Worm (Caenorhabditis elegans): ENCODE results near the gene cpb-2.

cpb-2 gene

DNA sequence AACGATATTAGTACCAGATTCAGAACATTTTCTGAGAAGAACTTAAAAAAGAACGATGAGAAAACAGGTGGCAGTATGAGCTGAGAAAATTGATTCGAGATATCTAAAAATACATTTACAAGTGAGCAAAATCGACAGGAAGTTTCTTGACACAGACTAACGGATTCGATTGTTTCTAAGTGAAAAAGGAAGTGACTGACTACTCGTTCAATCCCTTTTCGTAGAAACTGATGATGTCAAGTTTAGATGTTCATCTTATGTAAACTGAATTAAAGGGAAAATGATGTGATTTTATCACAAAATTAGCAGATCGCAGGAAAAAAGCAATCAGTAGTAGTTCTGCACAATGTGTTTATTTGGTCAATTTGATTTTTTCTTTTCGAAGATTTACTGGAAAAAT, 27.4 kb upstream of the cpb-2 start:
- TF ChIP-seq ces-1 (GFP tag; optimal IDR thresholded peaks at IDR 0.05), result peak; percentile 55
- no peak for TF ChIP-seq ceh-43 (GFP tag; optimal IDR thresholded peaks at IDR 0.05)

DNA sequence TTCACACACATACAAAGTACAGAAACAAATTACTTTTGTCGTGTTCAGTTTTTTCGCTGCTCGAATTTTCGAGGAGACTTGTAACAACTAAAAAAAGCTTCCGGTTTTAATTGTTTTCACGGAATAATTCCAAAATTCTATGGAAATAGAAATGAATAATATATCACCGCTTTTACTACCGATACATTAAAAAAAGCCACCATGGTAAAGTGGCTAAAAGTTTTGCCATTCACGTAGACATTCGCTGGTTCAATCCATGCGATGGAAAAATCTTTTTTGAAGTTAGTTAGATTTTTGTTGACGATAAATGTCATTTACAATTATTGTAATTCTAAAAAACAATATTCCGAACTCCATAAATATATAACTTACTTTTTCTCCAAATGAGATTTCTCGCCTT, 23.9 kb upstream of the cpb-2 start:
- TF ChIP-seq hlh-1 (tag; optimal IDR thresholded peaks at IDR 0.05) (no peak), sptf-1 (tag; optimal IDR thresholded peaks at IDR 0.05) (no peak), snpc-4 (tag; optimal IDR thresholded peaks at IDR 0.05) (no peak), ham-2 (GFP tag; optimal IDR thresholded peaks at IDR 0.05) (no peak), nhr-2 (tag; optimal IDR thresholded peaks at IDR 0.05) (no peak), ceh-43 (GFP tag; optimal IDR thresholded peaks at IDR 0.05) (no peak), nhr-237 (tag; optimal IDR thresholded peaks at IDR 0.05) (no peak), bed-3 (GFP tag; optimal IDR thresholded peaks at IDR 0.05) (no peak), tbx-8 (GFP tag; optimal IDR thresholded peaks at IDR 0.05) (no peak), lsy-2 (tag; optimal IDR thresholded peaks at IDR 0.05) (no peak), nhr-12 (tag; optimal IDR thresholded peaks at IDR 0.05) (no peak), M03D4.4 (tag; optimal IDR thresholded peaks at IDR 0.05) (no peak), ceh-39 (tag; optimal IDR thresholded peaks at IDR 0.05) (no peak), mab-5 (tag; optimal IDR thresholded peaks at IDR 0.05) (no peak), lin-13 (tag; optimal IDR thresholded peaks at IDR 0.05) (no peak), unc-62 (GFP tag; optimal IDR thresholded peaks at IDR 0.05) (no peak), nhr-28 (tag; optimal IDR thresholded peaks at IDR 0.05) (no peak), unc-39 (tag; optimal IDR thresholded peaks at IDR 0.05) (no peak)

DNA sequence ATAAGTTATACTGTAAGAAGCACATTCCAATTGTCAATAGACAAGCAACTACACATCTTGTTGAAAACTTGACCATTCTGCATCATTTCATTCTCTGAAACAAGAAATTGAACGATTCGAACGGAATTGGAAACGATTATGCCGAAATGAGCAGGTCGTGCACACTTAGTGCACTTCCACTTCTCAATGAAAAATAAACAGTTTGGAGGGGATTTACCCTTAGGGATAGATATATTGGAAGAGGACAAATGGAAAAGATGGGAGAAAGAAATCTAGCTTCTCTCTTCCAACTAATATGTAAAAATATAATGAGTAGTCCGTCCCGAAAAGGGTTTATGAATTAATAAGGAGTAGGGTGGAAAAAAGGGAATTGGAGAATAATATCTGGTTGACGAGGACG, 23.4 kb upstream of the cpb-2 start, which contains the start of gene hst-3.1:
Gene hst-3.1 (minus strand): TSS at position 101 of the 400 bp plus-strand sequence.
- TF ChIP-seq nhr-28 (tag; optimal IDR thresholded peaks at IDR 0.05), result no peak
- TF ChIP-seq drap-1 (GFP tag; optimal IDR thresholded peaks at IDR 0.05), result no peak

DNA sequence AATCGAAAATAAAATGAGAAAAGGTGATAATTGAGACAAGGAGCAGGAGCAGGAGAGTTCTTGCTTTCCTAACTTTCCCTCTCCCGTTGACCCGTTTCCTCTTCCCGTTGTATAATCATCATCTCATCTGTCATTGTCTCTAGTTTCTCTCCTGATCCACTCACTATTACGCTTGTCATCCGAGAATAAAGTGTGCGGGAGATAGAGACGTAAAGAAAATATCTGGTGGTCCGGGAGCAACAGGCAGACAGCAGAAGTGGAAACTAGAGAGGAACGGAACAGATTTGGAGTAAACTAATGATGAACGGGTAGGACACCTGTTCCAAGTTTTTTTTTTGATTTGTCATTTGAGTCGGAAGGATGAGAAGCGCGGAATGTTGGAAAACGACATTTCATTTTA, 22.3 kb upstream of the cpb-2 start:
- TF ChIP-seq hlh-1 (tag; optimal IDR thresholded peaks at IDR 0.05), result peak; percentile 95
- no peak for TF ChIP-seq drap-1 (GFP tag; optimal IDR thresholded peaks at IDR 0.05)
- peak; percentile 86 for TF ChIP-seq unc-120 (tag; optimal IDR thresholded peaks at IDR 0.05; ENCODE audit: poor library complexity, severe bottlenecking)
- TF ChIP-seq nhr-2 (tag; optimal IDR thresholded peaks at IDR 0.05), result no peak
- TF ChIP-seq snpc-4 (tag; optimal IDR thresholded peaks at IDR 0.05), result no peak
- peak; percentile 92 for TF ChIP-seq unc-62 (GFP tag; optimal IDR thresholded peaks at IDR 0.05)
- TF ChIP-seq ceh-43 (GFP tag; optimal IDR thresholded peaks at IDR 0.05), result no peak

DNA sequence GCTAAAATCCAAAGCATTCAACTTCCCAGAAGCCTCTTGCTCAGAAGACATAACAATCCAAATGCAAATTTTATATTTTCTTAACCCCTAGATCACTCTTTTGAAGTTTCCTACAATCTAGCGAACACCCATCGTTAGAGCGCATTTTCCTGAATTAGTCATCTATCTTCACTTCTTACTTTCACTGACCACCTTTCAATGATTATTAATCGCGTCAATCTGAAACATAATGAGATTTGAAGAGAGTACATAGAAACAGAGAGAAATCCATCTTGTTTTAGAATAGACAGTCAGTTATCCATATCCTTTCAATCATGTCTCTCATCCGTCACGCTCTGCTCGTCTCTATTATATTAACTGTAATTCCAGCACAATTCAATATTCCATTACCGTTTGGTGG, 21.4 kb upstream of the cpb-2 start, which contains the start of gene F40H3.3:
Gene F40H3.3 (plus strand): TSS at position 280 of the 400 bp plus-strand sequence.
- peak; percentile 72 for TF ChIP-seq blmp-1 (tag; optimal IDR thresholded peaks at IDR 0.05)
- no peak for TF ChIP-seq mep-1 (tag; optimal IDR thresholded peaks at IDR 0.05)

DNA sequence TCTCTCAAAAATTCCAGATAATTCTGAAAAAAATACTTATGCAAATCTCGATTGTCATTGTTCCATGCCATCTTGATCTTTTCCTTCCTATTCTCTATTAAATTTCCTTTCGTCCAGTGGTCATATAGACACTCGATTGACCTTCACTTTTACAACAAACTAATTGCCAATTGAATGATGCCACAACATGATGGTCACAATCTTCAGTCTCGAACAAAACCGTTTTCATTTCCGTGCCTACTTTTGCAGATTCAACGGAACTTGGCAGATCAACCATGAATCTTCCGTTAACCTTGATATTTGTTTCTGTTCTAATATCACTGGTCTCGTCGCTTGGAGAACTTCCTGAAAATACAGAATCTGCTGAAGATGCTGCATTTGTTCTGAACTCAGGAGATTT, 19.2 kb upstream of the cpb-2 start, which contains the start of gene F40H3.2:
Gene F40H3.2 (plus strand): TSS at position 250 of the 400 bp plus-strand sequence.
- TF ChIP-seq sem-2 (GFP tag; optimal IDR thresholded peaks at IDR 0.05) (no peak), drap-1 (GFP tag; optimal IDR thresholded peaks at IDR 0.05) (no peak), elt-3 (tag; optimal IDR thresholded peaks at IDR 0.05) (no peak), ztf-11 (tag; optimal IDR thresholded peaks at IDR 0.05) (no peak), lin-32 (GFP tag; optimal IDR thresholded peaks at IDR 0.05) (no peak), ceh-43 (GFP tag; optimal IDR thresholded peaks at IDR 0.05) (no peak), mls-2 (tag; optimal IDR thresholded peaks at IDR 0.05) (no peak), zip-8 (tag; optimal IDR thresholded peaks at IDR 0.05) (no peak), unc-39 (tag; optimal IDR thresholded peaks at IDR 0.05) (no peak), ham-2 (GFP tag; optimal IDR thresholded peaks at IDR 0.05) (no peak), snpc-4 (tag; optimal IDR thresholded peaks at IDR 0.05) (no peak)

DNA sequence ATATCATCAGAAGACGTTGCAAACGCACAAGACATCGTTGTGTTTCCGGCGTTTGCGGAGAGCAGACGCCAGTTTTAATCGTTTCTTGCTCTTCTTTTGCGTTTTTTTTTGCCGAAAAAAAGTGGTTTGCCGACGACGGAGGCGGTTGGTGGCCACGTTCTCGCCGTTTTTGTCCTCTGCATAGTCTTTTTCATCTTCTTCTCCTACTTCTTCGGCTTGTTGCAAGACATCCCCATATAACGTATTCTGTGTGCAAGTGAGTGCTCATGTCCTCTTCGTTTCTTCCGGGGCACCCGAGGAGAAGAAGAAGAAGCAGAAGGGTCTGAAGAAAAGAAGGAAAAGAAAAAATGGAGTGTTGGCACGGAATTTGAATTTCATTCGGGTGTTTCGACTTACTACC, 17.6 kb upstream of the cpb-2 start:
- no peak for TF ChIP-seq elt-1 (tag; optimal IDR thresholded peaks at IDR 0.05; ENCODE audit: borderline replicate concordance, insufficient read depth)
- no peak for TF ChIP-seq nhr-237 (tag; optimal IDR thresholded peaks at IDR 0.05)
- TF ChIP-seq nhr-2 (tag; optimal IDR thresholded peaks at IDR 0.05), result no peak
- no peak for TF ChIP-seq sem-2 (GFP tag; optimal IDR thresholded peaks at IDR 0.05)
- no peak for TF ChIP-seq blmp-1 (tag; optimal IDR thresholded peaks at IDR 0.05)
- TF ChIP-seq unc-120 (tag; optimal IDR thresholded peaks at IDR 0.05; ENCODE audit: poor library complexity, severe bottlenecking), result no peak
- TF ChIP-seq ceh-83 (GFP tag; optimal IDR thresholded peaks at IDR 0.05), result no peak
- TF ChIP-seq zip-8 (tag; optimal IDR thresholded peaks at IDR 0.05), result no peak
- TF ChIP-seq ham-2 (GFP tag; optimal IDR thresholded peaks at IDR 0.05), result no peak
- no peak for TF ChIP-seq ceh-39 (tag; optimal IDR thresholded peaks at IDR 0.05)
- TF ChIP-seq mep-1 (tag; optimal IDR thresholded peaks at IDR 0.05), result no peak
- no peak for TF ChIP-seq drap-1 (GFP tag; optimal IDR thresholded peaks at IDR 0.05)
- TF ChIP-seq nhr-12 (tag; optimal IDR thresholded peaks at IDR 0.05), result no peak
- no peak for TF ChIP-seq unc-39 (tag; optimal IDR thresholded peaks at IDR 0.05)
- TF ChIP-seq unc-62 (GFP tag; optimal IDR thresholded peaks at IDR 0.05), result no peak

Data from whole organism, mixed stage, embryonic.